Worm (Caenorhabditis elegans): ENCODE data around the gene D2096.10.

The D2096.10 gene

ce11 chrIV:8347051-8347450 is 42.0 kb downstream of the D2096.10 start, which contains the start of the genes F17E9.18 and F17E9.15:
Gene F17E9.18 (minus strand): TSS chrIV:8347151.
Gene F17E9.15 (plus strand): TSS chrIV:8347418.
- TF ChIP-seq lin-39 (tag; optimal IDR thresholded peaks at IDR 0.05) (no peak), zfp-3 (GFP tag; conservative IDR thresholded peaks at IDR 0.05) (no peak), nhr-28 (tag; optimal IDR thresholded peaks at IDR 0.05) (no peak)

ce11 chrIV:8345518-8345917 is 43.5 kb downstream of the D2096.10 start, which contains the start of gene F17E9.5:
Gene F17E9.5 (plus strand): TSS chrIV:8345818.
- TF ChIP-seq lin-13 (GFP tag; optimal IDR thresholded peaks at IDR 0.05) (no peak), unc-62 (GFP tag; optimal IDR thresholded peaks at IDR 0.05 in 1 of 2) (peak in 1 of 2 experiments; percentile 34), unc-62 (tag; optimal IDR thresholded peaks at IDR 0.05) (no peak)

- no peak for TF ChIP-seq F49E8.2 (tag; optimal IDR thresholded peaks at IDR 0.05; ENCODE audit: borderline replicate concordance)
- no peak for TF ChIP-seq tra-1 (GFP tag; IDR thresholded peaks at IDR 0.05)
- no peak for TF ChIP-seq ctbp-1 (GFP tag; IDR thresholded peaks at IDR 0.05)
- TF ChIP-seq lin-15B (tag; optimal IDR thresholded peaks at IDR 0.05), result no peak
- TF ChIP-seq spr-3 (GFP tag; optimal IDR thresholded peaks at IDR 0.05), result no peak
- no peak for TF ChIP-seq ztf-7 (tag; optimal IDR thresholded peaks at IDR 0.05)
- no peak for TF ChIP-seq zfp-2 (tag; optimal IDR thresholded peaks at IDR 0.05)
- no peak for TF ChIP-seq dve-1 (tag; optimal IDR thresholded peaks at IDR 0.05; ENCODE audit: insufficient read depth)
- TF ChIP-seq cey-2 (tag; optimal IDR thresholded peaks at IDR 0.05; ENCODE audit: borderline replicate concordance, insufficient read depth), result no peak
- no peak for TF ChIP-seq mxl-2 (GFP tag; conservative IDR thresholded peaks at IDR 0.05)
- no peak for TF ChIP-seq snpc-4 (tag; optimal IDR thresholded peaks at IDR 0.05)
- no peak for TF ChIP-seq Y5F2A.4 (GFP tag; optimal IDR thresholded peaks at IDR 0.05)
- no peak for TF ChIP-seq hmg-1.1 (GFP tag; IDR thresholded peaks at IDR 0.05)
- no peak for TF ChIP-seq ceh-82 (tag; optimal IDR thresholded peaks at IDR 0.05)
- TF ChIP-seq F26F4.8 (GFP tag; conservative IDR thresholded peaks at IDR 0.05), result no peak
- no peak for TF ChIP-seq hlh-30 (tag; optimal IDR thresholded peaks at IDR 0.05; ENCODE audit: insufficient read depth)
- TF ChIP-seq nhr-10 (tag; optimal IDR thresholded peaks at IDR 0.05), result no peak
Observed at ce11 chrIV:8342385-8342784, 46.7 kb downstream of the D2096.10 start, which contains the start of gene lgc-5. Gene lgc-5 (plus strand): TSS chrIV:8342685.

ce11 chrIV:8339636-8340035 is 49.4 kb downstream of the D2096.10 start, which contains the start of gene lgc-6:
Gene lgc-6 (plus strand): TSS chrIV:8339936.
- TF ChIP-seq madf-9 (GFP tag; conservative IDR thresholded peaks at IDR 0.05), result no peak
- no peak for TF ChIP-seq nhr-77 (tag; optimal IDR thresholded peaks at IDR 0.05)
- TF ChIP-seq lir-3 (tag; optimal IDR thresholded peaks at IDR 0.05), result no peak
- TF ChIP-seq daf-16 (GFP tag; optimal IDR thresholded peaks at IDR 0.05), result no peak
- no peak for TF ChIP-seq daf-16 (tag; optimal IDR thresholded peaks at IDR 0.05)
- TF ChIP-seq Y5F2A.4 (GFP tag; optimal IDR thresholded peaks at IDR 0.05), result no peak
- TF ChIP-seq Y105C5A.15 (GFP tag; IDR thresholded peaks at IDR 0.05), result no peak
- TF ChIP-seq duxl-1 (tag; optimal IDR thresholded peaks at IDR 0.05; ENCODE audit: poor library complexity), result no peak
- no peak for TF ChIP-seq madf-5 (GFP tag; IDR thresholded peaks at IDR 0.05)
- TF ChIP-seq nhr-42 (GFP tag; IDR thresholded peaks at IDR 0.05), result no peak
- no peak for TF ChIP-seq F49E8.2 (tag; optimal IDR thresholded peaks at IDR 0.05; ENCODE audit: borderline replicate concordance)

Data from whole organism, L4 larva.